Worm (Caenorhabditis elegans): Measurements from ENCODE around the gene ugt-51.

DNA sequence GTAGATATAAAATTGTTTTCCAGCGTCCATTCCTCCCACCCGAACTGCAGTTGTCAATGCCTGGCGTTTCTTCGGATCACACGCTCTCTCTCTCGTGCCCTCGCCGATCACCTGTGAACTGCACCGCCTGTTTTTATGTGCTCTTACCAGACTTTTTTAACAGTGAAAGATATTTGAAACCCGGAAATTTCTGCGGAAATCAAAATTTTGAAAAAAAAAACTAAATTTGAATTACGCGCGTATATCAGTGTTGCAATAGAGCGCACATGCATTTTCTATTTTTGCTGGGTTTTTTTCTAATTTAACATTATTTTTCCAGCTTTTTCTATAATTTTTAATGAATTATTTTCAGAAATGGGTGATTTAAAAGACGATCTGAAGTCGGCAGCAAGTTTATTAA, 27.0 kb upstream of the ugt-51 start, which contains the start of gene ttc-37:
- TF ChIP-seq ztf-23 (GFP tag; IDR thresholded peaks at IDR 0.05) (no peak), tab-1 (GFP tag; IDR thresholded peaks at IDR 0.05) (no peak), cog-1 (tag; optimal IDR thresholded peaks at IDR 0.05) (no peak), med-1 (GFP tag; optimal IDR thresholded peaks at IDR 0.05; ENCODE audit: insufficient read depth) (no peak), T22C8.4 (GFP tag; IDR thresholded peaks at IDR 0.05) (no peak)
